Worm (Caenorhabditis elegans) whole organism, L3 larva: ENCODE results near the gene ceh-60.

Experiments
- ZK546.5 ChIP-seq: sonication (generic microtip); optimal IDR thresholded peaks from 2 replicates; lab custom pipeline; 2017; ENCODE audit warnings: missing biosample characterization, missing genetic modification characterization
- ama-1 ChIP-seq: fragments of 150-350 bp; optimal IDR thresholded peaks from 2 replicates; lab custom pipeline; 2018
- ceh-16 ChIP-seq: sonication (generic microtip); optimal IDR thresholded peaks from 2 replicates; lab custom pipeline; 2017; ENCODE audit warnings: missing biosample characterization, missing genetic modification characterization
- ceh-82 ChIP-seq: fragments of 150-350 bp; optimal IDR thresholded peaks from 2 replicates; lab custom pipeline; 2014; ENCODE audit warnings: missing biosample characterization, missing genetic modification characterization
- ceh-9 ChIP-seq: sonication (generic microtip); optimal IDR thresholded peaks from 2 replicates; lab custom pipeline; 2018; ENCODE audit warnings: missing biosample characterization, missing genetic modification characterization
- daf-12 ChIP-seq: fragments of 150-350 bp; optimal IDR thresholded peaks from 2 replicates; lab custom pipeline; 2014; ENCODE audit warnings: missing biosample characterization, missing genetic modification reagents, missing genetic modification characterization
- egl-27 ChIP-seq: sonication (generic microtip); optimal IDR thresholded peaks from 4 replicates; lab custom pipeline; 2017; ENCODE audit warnings: missing biosample characterization, missing genetic modification reagents, missing genetic modification characterization
- egl-5 ChIP-seq: fragments of 150-350 bp; optimal IDR thresholded peaks from 2 replicates; lab custom pipeline; 2017; ENCODE audit warnings: missing biosample characterization, missing genetic modification reagents, missing genetic modification characterization, inconsistent platforms
- elt-2 ChIP-seq: sonication (generic microtip); optimal IDR thresholded peaks from 2 replicates; lab custom pipeline; 2016; ENCODE audit warnings: missing genetic modification reagents, mild to moderate bottlenecking, missing genetic modification characterization, missing compliant biosample characterization
- eor-1 ChIP-seq, 2 experiments: fragments of 150-350 bp; optimal IDR thresholded peaks; 2 replicates each; lab custom pipeline; 2014 to 2018; ENCODE audit warnings: missing biosample characterization in 2 of 2, missing genetic modification characterization in 2 of 2
- fkh-10 ChIP-seq: sonication (generic microtip); optimal IDR thresholded peaks from 2 replicates; lab custom pipeline; 2017; ENCODE audit warnings: missing biosample characterization, missing genetic modification reagents, missing genetic modification characterization
- fkh-2 ChIP-seq: fragments of 150-350 bp; optimal IDR thresholded peaks from 2 replicates; lab custom pipeline; 2014; ENCODE audit warnings: missing biosample characterization, missing genetic modification reagents, missing genetic modification characterization
- fos-1 ChIP-seq: fragments of 150-350 bp; optimal IDR thresholded peaks from 2 replicates; lab custom pipeline; 2014; ENCODE audit warnings: missing biosample characterization, missing genetic modification characterization
- hmg-11 ChIP-seq: sonication (generic microtip); optimal IDR thresholded peaks from 2 replicates; lab custom pipeline; 2016; ENCODE audit warnings: missing genetic modification characterization, missing compliant biosample characterization
- jun-1 ChIP-seq: fragments of 150-350 bp; optimal IDR thresholded peaks from 2 replicates; lab custom pipeline; 2014; ENCODE audit warnings: missing biosample characterization, missing genetic modification reagents, missing genetic modification characterization
- lin-15B ChIP-seq: fragments of 150-350 bp; optimal IDR thresholded peaks from 2 replicates; lab custom pipeline; 2014; ENCODE audit warnings: missing biosample characterization, missing genetic modification characterization
- lin-39 ChIP-seq: fragments of 150-350 bp; optimal IDR thresholded peaks from 2 replicates; lab custom pipeline; 2018; ENCODE audit warnings: missing biosample characterization, missing genetic modification reagents, missing genetic modification characterization
- nfya-1 ChIP-seq: sonication (generic microtip); optimal IDR thresholded peaks from 2 replicates; lab custom pipeline; 2017; ENCODE audit warnings: missing genetic modification characterization, mild to moderate bottlenecking, missing compliant biosample characterization, antibody characterized with exemption, moderate library complexity; ENCODE audit not compliant: insufficient read depth
- nhr-11 ChIP-seq: fragments of 150-350 bp; optimal IDR thresholded peaks from 2 replicates; lab custom pipeline; 2014; ENCODE audit warnings: missing biosample characterization, missing genetic modification characterization
- nhr-12 ChIP-seq: fragments of 150-350 bp; optimal IDR thresholded peaks from 2 replicates; lab custom pipeline; 2014; ENCODE audit warnings: missing biosample characterization, missing genetic modification characterization
- nhr-23 ChIP-seq: fragments of 150-350 bp; optimal IDR thresholded peaks from 2 replicates; lab custom pipeline; 2014; ENCODE audit warnings: missing biosample characterization, missing genetic modification reagents, missing genetic modification characterization
- nhr-237 ChIP-seq: fragments of 150-350 bp; optimal IDR thresholded peaks from 2 replicates; lab custom pipeline; 2014; ENCODE audit warnings: missing biosample characterization, missing genetic modification characterization
- nhr-25 ChIP-seq: sonication (generic microtip); optimal IDR thresholded peaks from 2 replicates; lab custom pipeline; 2017; ENCODE audit warnings: missing biosample characterization, missing genetic modification characterization
- nhr-76 ChIP-seq: fragments of 150-350 bp; sonication (generic microtip); optimal IDR thresholded peaks from 5 replicates; lab custom pipeline; 2014; ENCODE audit warnings: missing biosample characterization, missing genetic modification characterization
- nhr-77 ChIP-seq: fragments of 150-350 bp; optimal IDR thresholded peaks from 2 replicates; lab custom pipeline; 2014; ENCODE audit warnings: missing biosample characterization, missing genetic modification characterization
- pha-4 ChIP-seq: fragments of 150-350 bp; optimal IDR thresholded peaks from 2 replicates; lab custom pipeline; 2014; ENCODE audit warnings: missing biosample characterization, missing genetic modification reagents, missing genetic modification characterization
- pqm-1 ChIP-seq: fragments of 150-350 bp; optimal IDR thresholded peaks from 2 replicates; lab custom pipeline; 2017; ENCODE audit warnings: missing biosample characterization, missing genetic modification characterization, inconsistent platforms
- skn-1 ChIP-seq: fragments of 150-350 bp; optimal IDR thresholded peaks from 2 replicates; lab custom pipeline; 2014; ENCODE audit warnings: missing biosample characterization, missing genetic modification characterization
- snpc-4 ChIP-seq: fragments of 150-350 bp; optimal IDR thresholded peaks from 2 replicates; lab custom pipeline; 2014; ENCODE audit warnings: missing biosample characterization, missing genetic modification characterization
- tbx-2 ChIP-seq: sonication (generic microtip); optimal IDR thresholded peaks from 2 replicates; lab custom pipeline; 2016; ENCODE audit warnings: mild to moderate bottlenecking, missing genetic modification characterization, missing compliant biosample characterization
- unc-39 ChIP-seq: sonication (generic microtip); optimal IDR thresholded peaks from 4 replicates; lab custom pipeline; 2017; ENCODE audit warnings: missing biosample characterization, missing genetic modification characterization
- zag-1 ChIP-seq: fragments of 150-350 bp; optimal IDR thresholded peaks from 2 replicates; lab custom pipeline; 2014; ENCODE audit warnings: missing biosample characterization, missing genetic modification characterization
- ztf-11 ChIP-seq: fragments of 150-350 bp; optimal IDR thresholded peaks from 2 replicates; lab custom pipeline; 2014; ENCODE audit warnings: missing biosample characterization, missing genetic modification characterization

Gene ceh-60

DNA sequence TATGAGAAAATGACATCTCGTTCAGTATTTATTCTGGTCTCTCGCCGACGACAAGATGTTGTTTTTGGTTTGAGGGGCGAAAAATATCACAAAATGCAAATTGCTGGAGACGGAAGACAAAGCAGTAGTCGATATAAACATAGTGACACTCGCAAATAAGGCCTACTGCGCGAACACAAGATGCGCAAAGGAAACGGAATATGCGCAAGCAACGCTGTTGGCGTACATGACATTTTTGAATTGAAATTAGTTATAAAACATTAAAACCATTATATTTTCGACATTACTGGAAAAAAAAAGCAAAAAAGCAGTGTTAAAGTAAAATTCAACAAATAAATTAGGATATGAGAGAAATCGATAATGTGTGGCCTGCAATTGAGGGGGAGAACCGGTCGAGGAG is 24.9 kb downstream of the ceh-60 start, which contains the start of gene cdf-1:
TSS of gene cdf-1 (minus strand) at position 136 of the 400 bp plus-strand sequence.
- TF ChIP-seq lin-15B (tag; lab: Kevin White, UChicago) (peak; percentile 16), nhr-23 (peak; percentile 45), nhr-25 (tag; lab: Kevin White, UChicago) (no peak), pha-4 (tag; lab: Kevin White, UChicago) (no peak), nfya-1 (peak; percentile 23), pqm-1 (tag; lab: Kevin White, UChicago) (no peak)
- TF ChIP-seq, all 47 proteins: peak for 3

ce11 chrX:6503148-6503547 is 26.8 kb downstream of the ceh-60 start:
- no peak for TF ChIP-seq lin-39 (tag; lab: Kevin White, UChicago)
- TF ChIP-seq fos-1 (tag; lab: Kevin White, UChicago), result no peak
- no peak for TF ChIP-seq snpc-4 (tag; lab: Kevin White, UChicago)
- TF ChIP-seq elt-2 (tag; lab: Kevin White, UChicago), result peak; percentile 64
- TF ChIP-seq pqm-1 (tag; lab: Kevin White, UChicago), result peak; percentile 4

DNA sequence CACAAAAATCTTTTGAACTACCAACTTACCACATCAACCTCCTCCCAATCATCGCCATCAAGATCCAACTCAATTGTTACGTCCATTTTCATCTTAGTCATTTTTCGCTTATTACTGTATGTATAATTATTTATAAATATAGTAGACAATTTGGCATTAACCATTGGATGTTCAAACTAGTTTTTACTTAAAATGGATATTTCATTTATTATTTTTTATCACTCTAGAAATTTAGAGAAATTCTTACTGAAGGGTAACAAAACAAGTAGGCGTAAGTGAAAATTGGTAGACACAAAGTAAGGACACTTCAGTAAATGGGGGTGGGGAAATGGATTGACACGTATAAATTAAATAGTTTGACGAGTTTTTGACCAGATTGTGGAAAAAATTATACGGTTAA is 30.2 kb downstream of the ceh-60 start, which contains the start of gene actl-1:
TSS of gene actl-1 (minus strand) at position 101 of the 400 bp plus-strand sequence.
- TF ChIP-seq zag-1 (tag; lab: Kevin White, UChicago) (no peak), fkh-10 (GFP tag; lab: Kevin White, UChicago) (no peak), egl-5 (tag; lab: Kevin White, UChicago) (no peak), ceh-16 (no peak), tbx-2 (no peak), hmg-11 (tag; lab: Kevin White, UChicago) (no peak), elt-2 (tag; lab: Kevin White, UChicago) (no peak), ceh-82 (tag; lab: Kevin White, UChicago) (no peak), lin-39 (tag; lab: Kevin White, UChicago) (no peak)
- TF ChIP-seq, all 47 proteins: peak for 0

- TF ChIP-seq ceh-9 (tag; lab: Kevin White, UChicago) (no peak), jun-1 (no peak), lin-15B (tag; lab: Kevin White, UChicago) (no peak), nhr-237 (no peak), lin-39 (tag; lab: Kevin White, UChicago) (no peak), tbx-2 (no peak), hmg-11 (tag; lab: Kevin White, UChicago) (no peak), pha-4 (tag; lab: Kevin White, UChicago) (no peak), fos-1 (tag; lab: Kevin White, UChicago) (no peak), nhr-76 (tag; lab: Kevin White, UChicago) (no peak), nfya-1 (no peak), ceh-16 (no peak), ceh-82 (tag; lab: Kevin White, UChicago) (no peak)
- TF ChIP-seq, all 47 proteins: peak for 0
Observed at ce11 chrX:6484780-6485179, 45.2 kb downstream of the ceh-60 start, which contains the start of gene gar-1. TSS of gene gar-1 (minus strand) at chrX:6484880.

DNA sequence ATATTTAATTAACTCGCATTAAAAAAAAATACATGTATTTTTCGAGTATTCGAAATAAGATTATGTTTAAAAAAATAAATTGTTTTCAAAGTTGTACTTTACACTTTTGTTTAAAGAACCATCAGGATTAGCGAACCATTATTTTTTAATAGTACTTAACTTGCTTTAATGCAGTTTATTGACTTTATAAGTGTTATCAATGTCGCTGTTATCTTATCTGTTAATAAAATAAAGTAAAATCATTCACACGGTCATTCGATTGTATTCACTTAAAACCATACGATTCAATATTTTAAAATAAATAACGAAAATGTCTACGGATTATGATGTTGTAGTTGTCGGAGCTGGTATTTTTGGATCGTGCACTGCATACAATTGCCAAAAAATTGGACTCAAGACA is 53.4 kb downstream of the ceh-60 start, which contains the start of gene C15B12.1:
TSS of gene C15B12.1 (plus strand) at position 271 of the 400 bp plus-strand sequence.
- TF ChIP-seq elt-2 (tag; lab: Kevin White, UChicago) (peak; percentile 67), ZK546.5 (tag; lab: Kevin White, UChicago) (no peak), nhr-11 (tag; lab: Kevin White, UChicago) (no peak), pqm-1 (tag; lab: Kevin White, UChicago) (peak; percentile 76), daf-12 (tag; lab: Kevin White, UChicago) (no peak), lin-15B (tag; lab: Kevin White, UChicago) (no peak), egl-5 (tag; lab: Kevin White, UChicago) (no peak), tbx-2 (no peak)

- TF ChIP-seq jun-1 (no peak), egl-27 (tag; lab: Kevin White, UChicago) (no peak), eor-1 (tag; optimal IDR thresholded peaks at IDR 0.05; lab: Kevin White, UChicago) (no peak), fkh-10 (GFP tag; lab: Kevin White, UChicago) (no peak), lin-39 (tag; lab: Kevin White, UChicago) (no peak), skn-1 (tag; lab: Kevin White, UChicago) (no peak), nhr-11 (tag; lab: Kevin White, UChicago) (no peak), fkh-2 (tag; lab: Kevin White, UChicago) (no peak), nhr-12 (tag; lab: Kevin White, UChicago) (no peak), unc-39 (no peak), egl-5 (tag; lab: Kevin White, UChicago) (no peak), nhr-77 (no peak), ztf-11 (tag; lab: Kevin White, UChicago) (no peak), ama-1 (lab: Kevin White, UChicago) (no peak), hmg-11 (tag; lab: Kevin White, UChicago) (no peak)
Observed at ce11 chrX:6473698-6474314, 56.1 kb downstream of the ceh-60 start, which contains the start of the genes C15B12.4 and C15B12.8. TSS of gene C15B12.4 (minus strand) at chrX:6473748. TSS of gene C15B12.8 (plus strand) at chrX:6474264.
